Worm (Caenorhabditis elegans) whole organism, late embryonic: ENCODE measurements around the gene C29G2.6.

Experiments used
- ceh-14 ChIP-seq: sonication (generic microtip); optimal IDR thresholded peaks from 2 replicates; lab custom pipeline; 2016; ENCODE audit warnings: missing genotype, missing genetic modification characterization, missing compliant biosample characterization
- ceh-2 ChIP-seq: sonication (generic microtip); optimal IDR thresholded peaks from 2 replicates; lab custom pipeline; 2016; ENCODE audit warnings: missing genotype, missing genetic modification characterization, missing compliant biosample characterization
- ets-4 ChIP-seq: sonication (generic microtip); optimal IDR thresholded peaks from 2 replicates; lab custom pipeline; 2016; ENCODE audit warnings: missing genetic modification characterization, missing compliant biosample characterization
- nfya-1 ChIP-seq: sonication (generic microtip); optimal IDR thresholded peaks from 2 replicates; lab custom pipeline; 2017; ENCODE audit warnings: missing genetic modification characterization, mild to moderate bottlenecking, missing compliant biosample characterization, antibody characterized with exemption, moderate library complexity
- rnt-1 ChIP-seq: sonication (generic microtip); optimal IDR thresholded peaks from 2 replicates; lab custom pipeline; 2016; ENCODE audit warnings: missing genetic modification characterization, missing compliant biosample characterization
- sdc-2 ChIP-seq: sonication (generic microtip); optimal IDR thresholded peaks from 2 replicates; lab custom pipeline; 2016; ENCODE audit warnings: missing genotype, missing genetic modification characterization, missing compliant biosample characterization
- tbx-2 ChIP-seq: sonication (generic microtip); optimal IDR thresholded peaks from 2 replicates; lab custom pipeline; 2016; ENCODE audit warnings: missing genetic modification characterization, missing compliant biosample characterization

DNA sequence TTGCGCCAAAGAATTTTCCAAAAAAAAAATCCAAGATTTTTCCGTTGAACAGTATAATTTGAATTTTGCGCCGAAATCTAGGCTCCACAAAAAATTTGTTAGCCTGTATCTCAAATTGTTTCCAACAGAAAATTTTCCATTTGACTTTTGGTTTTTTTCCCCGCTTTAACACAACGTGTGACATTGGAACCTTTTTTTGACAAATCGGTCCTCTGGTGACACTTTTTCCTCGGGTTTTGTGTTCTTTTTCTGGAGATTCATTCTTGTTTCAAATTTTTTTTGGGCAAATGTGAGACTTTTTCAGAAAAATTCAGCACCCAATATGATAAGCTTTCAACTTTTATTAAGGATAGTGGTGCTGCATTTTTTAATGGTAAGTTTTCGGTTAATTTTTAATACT lies 22.6 kb upstream of the C29G2.6 start, which contains the start of gene acr-17:
- TF ChIP-seq sdc-2, result no peak
- no peak for TF ChIP-seq rnt-1 (tag; lab: Kevin White, UChicago)
- no peak for TF ChIP-seq tbx-2 (tag; lab: Kevin White, UChicago)
- TF ChIP-seq nfya-1 (tag; lab: Kevin White, UChicago), result no peak
- TF ChIP-seq ceh-2 (tag; lab: Kevin White, UChicago), result no peak
- TF ChIP-seq ceh-14 (tag; lab: Kevin White, UChicago), result no peak
- no peak for TF ChIP-seq ets-4 (tag; lab: Kevin White, UChicago)
